Fruit fly (Drosophila melanogaster): ENCODE measurements around the gene Wnt5.

The Wnt5 gene

dm6 chrX:18541915-18542314 is 36.7 kb upstream of the Wnt5 start (continued):
- TF ChIP-seq Smox (GFP tag; optimal IDR thresholded peaks at IDR 0.05) (peak; percentile 20), CG11294 (GFP tag; IDR thresholded peaks at IDR 0.05) (peak; percentile 47), CG31627 (GFP tag; optimal IDR thresholded peaks at IDR 0.05) (peak; percentile 23), salr (GFP tag; optimal IDR thresholded peaks at IDR 0.05) (peak in 1 of 2 experiments; percentile 46), CG3919 (GFP tag; optimal IDR thresholded peaks at IDR 0.05) (peak; percentile 48), CG8319 (GFP tag; optimal IDR thresholded peaks at IDR 0.05) (no peak), CG16779 (tag; optimal IDR thresholded peaks at IDR 0.05) (no peak), esn (GFP tag; optimal IDR thresholded peaks at IDR 0.05) (peak; percentile 19), Blimp-1 (GFP tag; optimal IDR thresholded peaks at IDR 0.05) (no peak), fd85E (GFP tag; optimal IDR thresholded peaks at IDR 0.05) (no peak), CG15336 (GFP tag; IDR thresholded peaks at IDR 0.05) (peak; percentile 69), ss (GFP tag; optimal IDR thresholded peaks at IDR 0.05) (no peak), cyc (GFP tag; optimal IDR thresholded peaks at IDR 0.05) (peak; percentile 29), CG1621 (tag; optimal IDR thresholded peaks at IDR 0.05) (no peak), Hr39 (GFP tag; optimal IDR thresholded peaks at IDR 0.05) (peak; percentile 37), achi (GFP tag; optimal IDR thresholded peaks at IDR 0.05) (peak; percentile 50)

dm6 chrX:18540268-18540667 is 35.1 kb upstream of the Wnt5 start:
- TF ChIP-seq lz (GFP tag; optimal IDR thresholded peaks at IDR 0.05): peak; percentile 27
- no peak for TF ChIP-seq Eip75B (GFP tag; optimal IDR thresholded peaks at IDR 0.05)
- TF ChIP-seq CG11294 (GFP tag; IDR thresholded peaks at IDR 0.05): no peak
- no peak for TF ChIP-seq CG1621 (tag; optimal IDR thresholded peaks at IDR 0.05)
- peak; percentile 27 for TF ChIP-seq CG7368 (GFP tag; optimal IDR thresholded peaks at IDR 0.05)
- TF ChIP-seq CG31627 (GFP tag; optimal IDR thresholded peaks at IDR 0.05): peak; percentile 19
- peak; percentile 3 for TF ChIP-seq Sox102F (GFP tag; optimal IDR thresholded peaks at IDR 0.05)
- TF ChIP-seq Ets21C (GFP tag; optimal IDR thresholded peaks at IDR 0.05): no peak
- TF ChIP-seq cyc (GFP tag; optimal IDR thresholded peaks at IDR 0.05): peak; percentile 4
- peak; percentile 9 for TF ChIP-seq Sox14 (GFP tag; optimal IDR thresholded peaks at IDR 0.05)
- no peak for TF ChIP-seq dsx (GFP tag; optimal IDR thresholded peaks at IDR 0.05; ENCODE audit: poor library complexity, severe bottlenecking)
- peak; percentile 62 for TF ChIP-seq CG8119 (GFP tag; IDR thresholded peaks at IDR 0.05)
- peak; percentile 64 for TF ChIP-seq CG32006 (GFP tag; optimal IDR thresholded peaks at IDR 0.05)
- TF ChIP-seq CG10631 (GFP tag; optimal IDR thresholded peaks at IDR 0.05): peak; percentile 65
- TF ChIP-seq OdsH (GFP tag; optimal IDR thresholded peaks at IDR 0.05): peak; percentile 54
- TF ChIP-seq Eip93F (GFP tag; optimal IDR thresholded peaks at IDR 0.05): no peak
- TF ChIP-seq CG3919 (GFP tag; optimal IDR thresholded peaks at IDR 0.05): peak; percentile 66
- TF ChIP-seq CG4318 (GFP tag; optimal IDR thresholded peaks at IDR 0.05): peak; percentile 2
- TF ChIP-seq CG9139 (GFP tag; optimal IDR thresholded peaks at IDR 0.05): peak; percentile 18
- TF ChIP-seq svp (GFP tag): peak; percentile 75
- TF ChIP-seq topi (GFP tag; optimal IDR thresholded peaks at IDR 0.05): peak; percentile 62
- TF ChIP-seq CG8632 (GFP tag; optimal IDR thresholded peaks at IDR 0.05): peak; percentile 66
- TF ChIP-seq achi (GFP tag; optimal IDR thresholded peaks at IDR 0.05): peak; percentile 65
- peak; percentile 57 for TF ChIP-seq CG6792 (GFP tag; optimal IDR thresholded peaks at IDR 0.05)
- peak; percentile 47 for TF ChIP-seq esn (GFP tag; optimal IDR thresholded peaks at IDR 0.05)
- no peak for TF ChIP-seq fkh (GFP tag; optimal IDR thresholded peaks at IDR 0.05)
- TF ChIP-seq Hr4 (GFP tag; optimal IDR thresholded peaks at IDR 0.05): peak; percentile 12
- peak; percentile 57 for TF ChIP-seq spab (GFP tag; optimal IDR thresholded peaks at IDR 0.05)
- TF ChIP-seq Hr38 (GFP tag; optimal IDR thresholded peaks at IDR 0.05): no peak
- TF ChIP-seq Eip78C (GFP tag): peak; percentile 90
- TF ChIP-seq CG6163 (GFP tag; IDR thresholded peaks at IDR 0.05): peak; percentile 33; the same call in 1 of the 3 replicates
- peak; percentile 62 for TF ChIP-seq CG6808 (GFP tag; optimal IDR thresholded peaks at IDR 0.05)
- TF ChIP-seq pdm3 (GFP tag; optimal IDR thresholded peaks at IDR 0.05): peak; percentile 47
- peak; percentile 51 for TF ChIP-seq Met (GFP tag; optimal IDR thresholded peaks at IDR 0.05)
- no peak for TF ChIP-seq Lpt (GFP tag; optimal IDR thresholded peaks at IDR 0.05)
- TF ChIP-seq dac (GFP tag; optimal IDR thresholded peaks at IDR 0.05): no peak
- TF ChIP-seq CG8319 (GFP tag; optimal IDR thresholded peaks at IDR 0.05): peak; percentile 26
- peak; percentile 51 for TF ChIP-seq CG10669 (GFP tag; optimal IDR thresholded peaks at IDR 0.05)
- no peak for TF ChIP-seq eg (GFP tag; IDR thresholded peaks at IDR 0.05)
- peak; percentile 29 for TF ChIP-seq CG11902 (GFP tag; optimal IDR thresholded peaks at IDR 0.05)
- TF ChIP-seq ss (GFP tag; optimal IDR thresholded peaks at IDR 0.05): peak; percentile 29 to 64
- peak; percentile 44 for TF ChIP-seq Sox15 (GFP tag; optimal IDR thresholded peaks at IDR 0.05)
- TF ChIP-seq salr (GFP tag; optimal IDR thresholded peaks at IDR 0.05): peak in 1 of 2 experiments; percentile 45

Measured in whole organism, prepupa.